Fruit fly (Drosophila melanogaster) whole organism, embryonic: ENCODE measurements around the gene CG7182.

ENCODE experiments used
- Antp ChIP-seq: fragments of 200-800 bp; sonication (Bioruptor generic); optimal IDR thresholded peaks from 3 replicates; lab custom pipeline; 2016; ENCODE audit warnings: missing biosample characterization, missing genetic modification characterization
- CG1024 ChIP-seq: fragments of 200-800 bp; sonication (Bioruptor generic); IDR thresholded peaks from 2 replicates; pipeline ENCODE4 v1.3.6; 2022; ENCODE audit warnings: missing biosample characterization, missing genetic modification characterization
- CG12299 ChIP-seq: fragments of 200-800 bp; sonication (Bioruptor generic); optimal IDR thresholded peaks from 2 replicates; lab custom pipeline; 2018; ENCODE audit warnings: missing biosample characterization, mild to moderate bottlenecking, missing genetic modification characterization
- CG13296 ChIP-seq: fragments of 200-800 bp; sonication (Bioruptor generic); optimal IDR thresholded peaks from 3 replicates; lab custom pipeline; 2018; ENCODE audit warnings: missing biosample characterization, mild to moderate bottlenecking, missing genetic modification characterization
- CG17359 ChIP-seq: fragments of 200-800 bp; sonication (Bioruptor generic); optimal IDR thresholded peaks from 3 replicates; lab custom pipeline; 2018; ENCODE audit warnings: missing biosample characterization, mild to moderate bottlenecking, missing genetic modification characterization, moderate library complexity
- CG18599 ChIP-seq: fragments of 200-800 bp; sonication (Bioruptor generic); optimal IDR thresholded peaks from 3 replicates; lab custom pipeline; 2017; ENCODE audit warnings: missing biosample characterization, missing genetic modification characterization, mild to moderate bottlenecking, moderate library complexity, missing genetic modification reagents
- CG2116 ChIP-seq: fragments of 200-800 bp; sonication (Bioruptor generic); optimal IDR thresholded peaks from 3 replicates; lab custom pipeline; 2018; ENCODE audit warnings: missing biosample characterization, mild to moderate bottlenecking, missing genetic modification characterization
- CG2712 ChIP-seq: fragments of 200-800 bp; optimal IDR thresholded peaks from 3 replicates; lab custom pipeline; 2019; ENCODE audit warnings: missing biosample characterization, mild to moderate bottlenecking, missing genetic modification characterization, moderate library complexity
- CG34376 ChIP-seq: fragments of 200-800 bp; sonication (Bioruptor generic); optimal IDR thresholded peaks from 2 replicates; lab custom pipeline; 2018; ENCODE audit warnings: missing biosample characterization, mild to moderate bottlenecking, missing genetic modification characterization
- CG34422 ChIP-seq: fragments of 200-800 bp; sonication (Bioruptor generic); IDR thresholded peaks from 3 replicates; pipeline ENCODE4 v1.3.6; 2022; ENCODE audit warnings: missing biosample characterization, missing genetic modification characterization
- CG4707 ChIP-seq: fragments of 200-800 bp; sonication (Bioruptor generic); optimal IDR thresholded peaks from 2 replicates; lab custom pipeline; 2018; ENCODE audit warnings: missing biosample characterization, mild to moderate bottlenecking, missing genetic modification characterization, moderate library complexity
- CG6689 ChIP-seq: fragments of 200-800 bp; sonication (Bioruptor generic); IDR thresholded peaks from 2 replicates; pipeline ENCODE4 v1.3.6; 2022; ENCODE audit warnings: missing biosample characterization, missing genetic modification characterization
- CG6854 ChIP-seq: fragments of 200-800 bp; sonication (Bioruptor generic); optimal IDR thresholded peaks from 3 replicates; lab custom pipeline; 2017; ENCODE audit warnings: missing biosample characterization, mild to moderate bottlenecking, missing genetic modification characterization
- CG7963 ChIP-seq: fragments of 200-800 bp; sonication (Bioruptor generic); IDR thresholded peaks from 3 replicates; pipeline ENCODE4 v1.3.6; 2022; ENCODE audit warnings: missing biosample characterization, missing genetic modification characterization; ENCODE audit not compliant: partially characterized antibody
- CG9797 ChIP-seq: fragments of 200-800 bp; sonication (Bioruptor generic); optimal IDR thresholded peaks from 3 replicates; lab custom pipeline; 2018; ENCODE audit warnings: missing biosample characterization, mild to moderate bottlenecking, missing genetic modification characterization
- CTCF ChIP-seq: fragments of 200-800 bp; sonication (Bioruptor generic); optimal IDR thresholded peaks from 2 replicates; lab custom pipeline; 2017; ENCODE audit warnings: missing biosample characterization, mild to moderate bottlenecking, missing genetic modification characterization, moderate library complexity
- CrebB ChIP-seq: fragments of 200-800 bp; sonication (Bioruptor generic); optimal IDR thresholded peaks from 3 replicates; lab custom pipeline; 2018; ENCODE audit warnings: missing biosample characterization, mild to moderate bottlenecking, missing genetic modification characterization
- D ChIP-seq, 2 experiments: fragments of 200-800 bp in 1 of 2; fragments of >200 bp in 1 of 2; sonication (Bioruptor generic) in 1 of 2; optimal IDR thresholded peaks; 2 replicates in 1 of 2; 3 replicates in 1 of 2; lab custom pipeline; 2017; ENCODE audit warnings: mild to moderate bottlenecking in 1 of 2, missing biosample characterization in 1 of 2, missing genetic modification characterization in 1 of 2, missing genetic modification reagents in 1 of 2
- Dip2 ChIP-seq: fragments of 200-800 bp; sonication (Bioruptor generic); IDR thresholded peaks from 2 replicates; pipeline ENCODE4 v1.3.6; 2022; ENCODE audit warnings: missing biosample characterization, missing genetic modification characterization
- E2f2 ChIP-seq: fragments of 200-800 bp; sonication (Bioruptor generic); IDR thresholded peaks from 2 replicates; pipeline ENCODE4 v1.3.6; 2022; ENCODE audit warnings: missing biosample characterization, missing genetic modification characterization
- Hand ChIP-seq: fragments of 200-800 bp; sonication (Bioruptor generic); optimal IDR thresholded peaks from 2 replicates; lab custom pipeline; 2017; ENCODE audit warnings: mild to moderate bottlenecking, missing biosample characterization, missing genetic modification reagents, missing genetic modification characterization
- Nf-YA ChIP-seq: fragments of 200-800 bp; sonication (Bioruptor generic); IDR thresholded peaks from 2 replicates; pipeline ENCODE4 v1.3.6; 2022; ENCODE audit warnings: missing biosample characterization, missing genetic modification characterization
- Poxn ChIP-seq: fragments of 200-800 bp; sonication (Bioruptor generic); IDR thresholded peaks from 2 replicates; pipeline ENCODE4 v1.3.6; 2022; ENCODE audit warnings: missing biosample characterization, missing genetic modification characterization
- Ptx1 ChIP-seq: fragments of 200-800 bp; sonication (Bioruptor generic); IDR thresholded peaks from 2 replicates; pipeline ENCODE4 v1.3.6; 2022; ENCODE audit warnings: missing biosample characterization, missing genetic modification characterization
- Ravus ChIP-seq: fragments of 200-800 bp; sonication (Bioruptor generic); IDR thresholded peaks from 2 replicates; pipeline ENCODE4 v1.3.6; 2022; ENCODE audit warnings: missing biosample characterization, missing genetic modification characterization
- Side ChIP-seq: fragments of 200-800 bp; sonication (Bioruptor generic); optimal IDR thresholded peaks from 2 replicates; lab custom pipeline; 2016; ENCODE audit warnings: missing biosample characterization, missing genetic modification characterization
- Sox100B ChIP-seq: fragments of 200-800 bp; sonication (Bioruptor generic); optimal IDR thresholded peaks from 3 replicates; lab custom pipeline; 2018; ENCODE audit warnings: missing biosample characterization, mild to moderate bottlenecking, missing genetic modification characterization
- Ssrp ChIP-seq: fragments of 200-800 bp; sonication (Bioruptor generic); optimal IDR thresholded peaks from 2 replicates; lab custom pipeline; 2018; ENCODE audit warnings: missing biosample characterization, mild to moderate bottlenecking, missing genetic modification characterization, moderate library complexity
- Xbp1 ChIP-seq: fragments of 200-800 bp; sonication (Bioruptor generic); optimal IDR thresholded peaks from 3 replicates; lab custom pipeline; 2016; ENCODE audit warnings: missing biosample characterization, mild to moderate bottlenecking, missing genetic modification characterization
- YL-1 ChIP-seq: fragments of 200-800 bp; sonication (Bioruptor generic); optimal IDR thresholded peaks from 3 replicates; lab custom pipeline; 2017; ENCODE audit warnings: missing biosample characterization, mild to moderate bottlenecking, missing genetic modification characterization
- al ChIP-seq: fragments of 200-800 bp; sonication (Bioruptor generic); IDR thresholded peaks from 2 replicates; pipeline ENCODE4 v1.3.6; 2022; ENCODE audit warnings: missing biosample characterization, missing genetic modification characterization
- aop ChIP-seq: fragments of 200-800 bp; sonication (Bioruptor generic); IDR thresholded peaks from 2 replicates; pipeline ENCODE4 v1.3.6; 2022; ENCODE audit warnings: missing biosample characterization, missing genetic modification characterization
- bigmax ChIP-seq: fragments of 200-800 bp; sonication (Bioruptor generic); optimal IDR thresholded peaks from 2 replicates; lab custom pipeline; 2018; ENCODE audit warnings: missing biosample characterization, mild to moderate bottlenecking, missing genetic modification characterization
- croc ChIP-seq: fragments of 200-800 bp; sonication (Bioruptor generic); conservative IDR thresholded peaks from 3 replicates; pipeline ENCODE4 v1.3.6; 2022; ENCODE audit warnings: missing biosample characterization, missing genetic modification characterization
- esg ChIP-seq: fragments of 200-800 bp; sonication (Bioruptor generic); conservative IDR thresholded peaks from 2 replicates; pipeline ENCODE4 v1.3.6; 2022; ENCODE audit warnings: missing biosample characterization, missing genetic modification characterization
- ewg ChIP-seq: fragments of 200-800 bp; sonication (Bioruptor generic); optimal IDR thresholded peaks from 3 replicates; lab custom pipeline; 2017; ENCODE audit warnings: mild to moderate bottlenecking, missing biosample characterization, missing genetic modification reagents, missing genetic modification characterization
- fu2 ChIP-seq: fragments of 200-800 bp; sonication (Bioruptor generic); optimal IDR thresholded peaks from 2 replicates; lab custom pipeline; 2016; ENCODE audit warnings: missing biosample characterization, missing genetic modification characterization
- gfzf ChIP-seq: fragments of 200-800 bp; sonication (Bioruptor generic); optimal IDR thresholded peaks from 2 replicates; lab custom pipeline; 2016; ENCODE audit warnings: missing biosample characterization, mild to moderate bottlenecking, missing genetic modification characterization, moderate library complexity
- grn ChIP-seq: fragments of 200-800 bp; sonication (Bioruptor generic); optimal IDR thresholded peaks from 3 replicates; lab custom pipeline; 2017; ENCODE audit warnings: missing biosample characterization, missing genetic modification characterization
- jigr1 ChIP-seq: fragments of 200-800 bp; sonication (Bioruptor generic); IDR thresholded peaks from 3 replicates; pipeline ENCODE4 v1.3.6; 2022; ENCODE audit warnings: missing biosample characterization, missing genetic modification characterization
- nerfin-1 ChIP-seq: fragments of 200-800 bp; sonication (Bioruptor generic); optimal IDR thresholded peaks from 3 replicates; lab custom pipeline; 2019; ENCODE audit warnings: missing biosample characterization, mild to moderate bottlenecking, missing genetic modification characterization, moderate library complexity
- nerfin-2 ChIP-seq: fragments of 200-800 bp; sonication (Bioruptor generic); IDR thresholded peaks from 2 replicates; pipeline ENCODE4 v1.3.6; 2022; ENCODE audit warnings: missing biosample characterization, missing genetic modification characterization; ENCODE audit not compliant: partially characterized antibody
- odd ChIP-seq: fragments of 200-800 bp; sonication (Bioruptor generic); optimal IDR thresholded peaks from 2 replicates; lab custom pipeline; 2017; ENCODE audit warnings: missing biosample characterization, mild to moderate bottlenecking, missing genetic modification characterization
- otp ChIP-seq: fragments of 200-800 bp; sonication (Bioruptor generic); IDR thresholded peaks from 3 replicates; pipeline ENCODE4, ENCODE4 v1.3.6; 2022; ENCODE audit warnings: missing biosample characterization, missing genetic modification characterization
- prd ChIP-seq, 3 experiments: fragments of >200 bp in 2 of 3; fragments of 200-800 bp in 1 of 3; sonication (Bioruptor generic) in 1 of 3; optimal IDR thresholded peaks in 2 of 3; IDR thresholded peaks in 1 of 3; 2 replicates in 2 of 3; 3 replicates in 1 of 3; pipeline versions ENCODE4 v1.3.6 to Lab custom; 2017 to 2022; ENCODE audit warnings: missing biosample characterization in 1 of 3, missing genetic modification characterization in 1 of 3
- repo ChIP-seq: fragments of 200-800 bp; sonication (Bioruptor generic); optimal IDR thresholded peaks from 2 replicates; lab custom pipeline; 2016; ENCODE audit warnings: missing biosample characterization, missing genetic modification characterization
- run ChIP-seq: fragments of 200-800 bp; sonication (Bioruptor generic); optimal IDR thresholded peaks from 3 replicates; lab custom pipeline; 2018; ENCODE audit warnings: missing biosample characterization, mild to moderate bottlenecking, missing genetic modification characterization
- tio ChIP-seq: fragments of 200-800 bp; sonication (Bioruptor generic); optimal IDR thresholded peaks from 2 replicates; lab custom pipeline; 2017; ENCODE audit warnings: missing biosample characterization, missing genetic modification characterization, inconsistent platforms
- toy ChIP-seq: fragments of 200-800 bp; sonication (Bioruptor generic); IDR thresholded peaks from 2 replicates; pipeline ENCODE4 v1.3.6; 2022; ENCODE audit warnings: missing biosample characterization, missing genetic modification characterization
- vnd ChIP-seq: fragments of 200-800 bp; sonication (Bioruptor generic); IDR thresholded peaks from 3 replicates; pipeline ENCODE4 v1.3.6; 2022; ENCODE audit warnings: missing biosample characterization, missing genetic modification characterization; ENCODE audit not compliant: partially characterized antibody
- zfh1 ChIP-seq: fragments of 200-800 bp; sonication (Bioruptor generic); IDR thresholded peaks from 3 replicates; pipeline ENCODE4 v1.3.6; 2022; ENCODE audit warnings: missing biosample characterization, missing genetic modification characterization

CG7182 gene

dm6 chr3L:8394944-8395343, 48.8 kb upstream of the CG7182 start (continued):
- TF ChIP-seq nerfin-1 (tag; lab: Kevin White, UChicago): no peak
- TF ChIP-seq tio (GFP tag; lab: Kevin White, UChicago): no peak
- TF ChIP-seq croc: no peak
- TF ChIP-seq CG13296 (GFP tag; lab: Kevin White, UChicago): no peak
- no peak for TF ChIP-seq CG7963 (GFP tag; lab: Robert Waterston, UW)
- no peak for TF ChIP-seq esg (GFP tag; lab: Robert Waterston, UW)
- no peak for TF ChIP-seq CG18599 (GFP tag; lab: Kevin White, UChicago)
- no peak for TF ChIP-seq run (tag; lab: Kevin White, UChicago)
- TF ChIP-seq al (GFP tag; lab: Robert Waterston, UW): no peak
- no peak for TF ChIP-seq grn
- TF ChIP-seq CG12299: no peak
- peak; percentile 81 for TF ChIP-seq E2f2 (GFP tag; lab: Robert Waterston, UW)
- peak; percentile 22; the same call in 1 of the 3 replicates for TF ChIP-seq vnd (GFP tag; lab: Robert Waterston, UW)
- no peak for TF ChIP-seq jigr1 (GFP tag; lab: Robert Waterston, UW)
- no peak for TF ChIP-seq CG4707
- 0 out of 3 replicates have a peak, but pooled peaks have one; percentile 7 for TF ChIP-seq CG34422 (GFP tag; lab: Robert Waterston, UW)
- no peak for TF ChIP-seq Side
- TF ChIP-seq Ssrp: no peak
- no peak for TF ChIP-seq Dip2
- TF ChIP-seq fu2 (GFP tag; lab: Kevin White, UChicago): no peak
- TF ChIP-seq Sox100B (GFP tag; lab: Kevin White, UChicago): no peak
- TF ChIP-seq CTCF: peak; percentile 35
- TF ChIP-seq repo (GFP tag; lab: Kevin White, UChicago): no peak
- TF ChIP-seq Poxn (GFP tag; lab: Robert Waterston, UW): no peak
- TF ChIP-seq Hand: no peak
- no peak for TF ChIP-seq CG34376 (GFP tag; lab: Kevin White, UChicago)
- TF ChIP-seq ewg: no peak
- TF ChIP-seq CG17359 (tag; lab: Kevin White, UChicago): no peak
- no peak for TF ChIP-seq CG2116
- TF ChIP-seq CG9797 (GFP tag; lab: Kevin White, UChicago): no peak
- TF ChIP-seq CrebB: no peak
- TF ChIP-seq CG1024 (GFP tag; lab: Robert Waterston, UW): no peak
- no peak for TF ChIP-seq Ptx1 (GFP tag; lab: Robert Waterston, UW)
- no peak for TF ChIP-seq Antp
- TF ChIP-seq CG6689 (GFP tag; lab: Robert Waterston, UW): no peak
- no peak for TF ChIP-seq Ravus
- peak; percentile 53 for TF ChIP-seq CG6854 (GFP tag; lab: Kevin White, UChicago)
- TF ChIP-seq toy (GFP tag; lab: Robert Waterston, UW): no peak
- no peak for TF ChIP-seq gfzf
- TF ChIP-seq CG2712 (tag; lab: Kevin White, UChicago): no peak
- no peak for TF ChIP-seq Nf-YA (GFP tag; lab: Robert Waterston, UW)
- no peak for TF ChIP-seq otp
- no peak for TF ChIP-seq prd (optimal IDR thresholded peaks at IDR 0.05; lab: Kevin White, UChicago)
- TF ChIP-seq prd (GFP tag; IDR thresholded peaks at IDR 0.05; lab: Robert Waterston, UW): 0 out of 3 replicates have a peak, but pooled peaks have one; percentile 28
- no peak for TF ChIP-seq odd (GFP tag; lab: Kevin White, UChicago)
- no peak for TF ChIP-seq D (optimal IDR thresholded peaks at IDR 0.05; lab: Kevin White, UChicago)
- TF ChIP-seq D (GFP tag; optimal IDR thresholded peaks at IDR 0.05; lab: Kevin White, UChicago): no peak
- TF ChIP-seq bigmax (GFP tag; lab: Kevin White, UChicago): no peak
- TF ChIP-seq zfh1 (GFP tag; lab: Robert Waterston, UW): 0 out of 3 replicates have a peak, but pooled peaks have one; percentile 39
- TF ChIP-seq YL-1 (GFP tag; lab: Kevin White, UChicago): no peak
- peak; percentile 2 for TF ChIP-seq Xbp1
- TF ChIP-seq nerfin-2 (GFP tag; lab: Robert Waterston, UW): peak; percentile 47; the same call in 1 of the 2 replicates
- no peak for TF ChIP-seq aop (GFP tag; lab: Robert Waterston, UW)
